Worm (Caenorhabditis elegans): ENCODE results near the gene F42A9.3.

ce11 chrIV:8570719-8571118 is 46.3 kb upstream of the F42A9.3 start:
- TF ChIP-seq rbr-2 (tag; optimal IDR thresholded peaks at IDR 0.05): no peak
- TF ChIP-seq spr-3 (GFP tag; optimal IDR thresholded peaks at IDR 0.05): no peak
- TF ChIP-seq aha-1 (tag): peak; percentile 10
- no peak for TF ChIP-seq ama-1 (optimal IDR thresholded peaks at IDR 0.05)
- no peak for TF ChIP-seq daf-12 (tag; optimal IDR thresholded peaks at IDR 0.05)
- TF ChIP-seq skn-1 (tag; optimal IDR thresholded peaks at IDR 0.05): no peak
- TF ChIP-seq gei-8 (GFP tag; optimal IDR thresholded peaks at IDR 0.05): no peak
- TF ChIP-seq egl-27 (tag; optimal IDR thresholded peaks at IDR 0.05): no peak
- TF ChIP-seq aly-2 (tag; optimal IDR thresholded peaks at IDR 0.05): no peak
- TF ChIP-seq lsy-2 (tag; optimal IDR thresholded peaks at IDR 0.05): no peak
- no peak for TF ChIP-seq fkh-10 (GFP tag; optimal IDR thresholded peaks at IDR 0.05)
- no peak for TF ChIP-seq sdz-12 (GFP tag; optimal IDR thresholded peaks at IDR 0.05)
- TF ChIP-seq zfp-3 (GFP tag; conservative IDR thresholded peaks at IDR 0.05): no peak
